Worm (Caenorhabditis elegans): ENCODE data around the gene scpl-4.

DNA sequence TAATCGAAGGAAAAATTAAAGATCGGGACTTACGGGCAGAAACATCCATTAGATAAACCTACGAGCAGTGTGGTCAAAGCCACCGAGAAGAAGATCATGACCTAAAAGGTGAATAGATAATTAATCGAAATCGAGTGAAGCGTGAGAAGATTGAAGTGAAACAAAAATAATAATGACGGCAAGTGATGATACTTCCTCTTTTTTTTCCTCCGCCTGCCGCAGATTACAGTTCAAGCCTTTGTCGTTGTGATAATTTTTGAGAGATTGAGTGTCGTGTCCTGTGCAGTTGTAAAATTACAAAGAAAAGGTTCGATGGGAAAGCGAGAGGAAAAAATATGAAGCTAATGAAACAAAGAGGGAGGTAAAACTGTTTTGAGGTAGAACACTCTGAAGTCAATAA is 6.4 kb upstream of the scpl-4 start, which contains the start of gene T21C9.9:
- no peak for TF ChIP-seq skn-1 (tag; optimal IDR thresholded peaks at IDR 0.05)
- no peak for TF ChIP-seq lsy-2 (tag; optimal IDR thresholded peaks at IDR 0.05)
- no peak for TF ChIP-seq lin-39 (tag; optimal IDR thresholded peaks at IDR 0.05)
- no peak for TF ChIP-seq nhr-77 (tag; optimal IDR thresholded peaks at IDR 0.05)
- TF ChIP-seq blmp-1 (tag; optimal IDR thresholded peaks at IDR 0.05; ENCODE audit: insufficient read depth), result no peak
- TF ChIP-seq mab-5 (tag; optimal IDR thresholded peaks at IDR 0.05), result no peak
- TF ChIP-seq unc-62 (GFP tag; optimal IDR thresholded peaks at IDR 0.05), result no peak
- no peak for TF ChIP-seq gmeb-1 (tag; optimal IDR thresholded peaks at IDR 0.05)
- no peak for TF ChIP-seq nhr-237 (tag; optimal IDR thresholded peaks at IDR 0.05)
- no peak for TF ChIP-seq F13H6.1 (tag; optimal IDR thresholded peaks at IDR 0.05)
- TF ChIP-seq elt-1 (tag; optimal IDR thresholded peaks at IDR 0.05), result no peak
- TF ChIP-seq ztf-11 (tag; optimal IDR thresholded peaks at IDR 0.05), result no peak
- TF ChIP-seq alr-1 (tag; optimal IDR thresholded peaks at IDR 0.05), result no peak

Data from whole organism, L2 larva.